Worm (Caenorhabditis elegans): ENCODE measurements around the gene osm-5.

DNA sequence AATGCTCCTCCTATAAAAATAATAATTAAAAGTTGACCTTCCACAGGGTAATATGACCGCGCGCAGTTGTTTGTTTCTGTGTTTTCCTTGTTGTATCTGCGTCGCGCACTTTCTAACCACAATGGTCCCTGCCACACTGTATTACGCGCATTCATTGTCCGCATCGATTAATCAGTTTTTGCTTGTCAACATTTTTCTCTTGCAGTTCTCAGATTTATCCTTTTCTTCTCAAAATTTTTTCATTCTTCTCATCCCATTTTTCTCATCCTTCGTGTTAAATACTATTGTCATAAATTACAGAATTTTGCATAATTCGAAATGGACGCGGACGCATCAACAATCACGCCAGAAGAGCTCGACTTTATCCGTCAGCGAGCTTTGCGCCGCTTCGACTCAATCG, 43.5 kb upstream of the osm-5 start, which contains the start of gene pfk-1.1:
- no peak for TF ChIP-seq set-16 (GFP tag; IDR thresholded peaks at IDR 0.05)
- no peak for TF ChIP-seq ZK546.5 (tag; optimal IDR thresholded peaks at IDR 0.05)
- TF ChIP-seq snpc-4 (tag; optimal IDR thresholded peaks at IDR 0.05), result no peak
- no peak for TF ChIP-seq lsy-2 (tag; optimal IDR thresholded peaks at IDR 0.05)
- no peak for TF ChIP-seq unc-62 (GFP tag; optimal IDR thresholded peaks at IDR 0.05 in 1 of 2)
- no peak for TF ChIP-seq unc-62 (tag; optimal IDR thresholded peaks at IDR 0.05)
